Fruit fly (Drosophila melanogaster): ENCODE results near the gene Gorab.

Gorab gene

dm6 chr3L:17428779-17429178 is at the start of gene Gorab:
Gene Gorab, minus strand, starts transcription at chr3L:17428836.
- peak; percentile 74 for TF ChIP-seq CG17801 (GFP tag; optimal IDR thresholded peaks at IDR 0.05; ENCODE audit: partially characterized antibody)

DNA sequence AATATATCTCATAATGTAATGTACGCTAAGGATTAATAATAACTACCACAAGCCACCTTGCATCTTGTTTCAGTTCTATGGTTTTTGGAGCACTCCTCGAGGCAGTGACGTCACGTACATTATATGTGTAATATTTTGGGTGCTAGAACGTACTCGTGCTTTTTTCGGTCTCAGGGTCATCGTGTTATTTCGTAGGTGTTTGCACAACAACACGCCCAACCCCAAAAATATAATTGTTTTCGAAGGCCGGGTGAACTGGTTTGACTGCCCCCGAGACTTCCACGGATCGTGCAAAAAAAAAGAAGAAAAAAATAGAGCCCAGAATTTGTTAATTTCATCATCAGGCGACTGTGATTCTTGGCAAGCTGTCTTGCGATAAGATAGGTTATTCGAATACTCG is 47.9 kb upstream of the Gorab start:
- TF ChIP-seq CG17801 (GFP tag; optimal IDR thresholded peaks at IDR 0.05; ENCODE audit: partially characterized antibody) = no peak

dm6 chr3L:17475979-17476393 is 47.4 kb upstream of the Gorab start, which contains the start of gene CG34250:
Gene CG34250, plus strand, starts transcription at chr3L:17476222.
- TF ChIP-seq CG17801 (GFP tag; optimal IDR thresholded peaks at IDR 0.05; ENCODE audit: partially characterized antibody) = peak; percentile 56

DNA sequence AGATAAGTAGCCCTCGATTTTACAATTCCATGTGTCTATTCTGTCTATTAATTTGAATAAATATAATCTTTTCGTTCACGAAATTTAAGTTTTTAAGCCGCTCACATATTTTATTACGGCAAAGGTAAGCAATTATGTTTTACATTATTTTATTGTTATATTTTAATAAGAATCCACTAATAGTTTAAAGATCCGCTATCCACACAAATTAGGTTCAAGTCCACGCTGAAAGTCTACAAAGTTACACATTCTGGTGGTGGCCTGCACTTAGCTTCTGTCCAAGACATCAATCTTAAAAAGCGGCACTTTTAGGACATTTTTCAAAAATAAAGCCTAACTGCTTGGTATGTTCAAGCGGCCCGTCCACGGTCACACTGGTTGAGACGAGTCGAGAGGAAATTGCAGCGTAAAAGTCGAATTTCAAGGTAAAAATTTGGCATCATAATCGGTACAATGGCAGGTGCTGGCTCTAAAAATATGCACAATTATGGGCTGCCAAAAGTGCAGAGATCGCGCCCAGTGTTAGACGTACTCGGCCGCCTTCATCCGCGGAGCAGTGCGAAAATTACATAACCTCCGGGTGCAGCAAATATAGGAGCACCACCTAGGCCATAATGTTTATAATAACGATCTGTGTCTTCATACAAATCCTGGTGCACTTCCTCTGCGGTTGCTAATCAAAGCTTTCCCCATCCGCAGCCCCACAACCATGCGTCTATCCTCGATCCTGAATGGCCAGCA is 46.2 kb upstream of the Gorab start, which contains the start of the genes UQCR-Q and CG46525:
UQCR-Q (plus strand) TSS at position 51 of the 741 bp plus-strand sequence.
CG46525 (plus strand) TSS at position 510 of the 741 bp plus-strand sequence.
- peak; percentile 3 for TF ChIP-seq CG17801 (GFP tag; optimal IDR thresholded peaks at IDR 0.05; ENCODE audit: partially characterized antibody)

dm6 chr3L:17473889-17474288 is 45.3 kb upstream of the Gorab start:
- no peak for TF ChIP-seq CG17801 (GFP tag; optimal IDR thresholded peaks at IDR 0.05; ENCODE audit: partially characterized antibody)

dm6 chr3L:17470110-17470509 is 41.5 kb upstream of the Gorab start, which contains the start of gene SecCl:
Gene SecCl, plus strand, starts transcription at chr3L:17470127.
- no peak for TF ChIP-seq CG17801 (GFP tag; optimal IDR thresholded peaks at IDR 0.05; ENCODE audit: partially characterized antibody)

DNA sequence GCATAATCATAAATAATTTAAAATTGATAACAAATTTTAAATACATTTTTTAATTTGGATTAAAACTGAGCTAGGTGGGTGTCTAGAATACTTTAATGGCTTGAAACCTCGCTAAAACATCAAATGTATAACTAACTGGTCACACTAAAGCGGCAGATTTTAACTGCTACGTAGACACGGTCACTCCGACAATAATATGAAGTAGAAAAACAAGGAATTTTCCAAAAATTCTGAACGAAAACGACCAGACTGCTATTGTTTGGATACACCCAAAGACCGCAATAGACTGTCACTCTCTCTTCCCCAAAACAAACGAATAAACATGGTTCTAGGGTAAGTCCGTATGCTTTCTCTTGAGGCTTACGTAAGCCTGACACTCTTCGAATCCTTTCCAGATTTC is 37.2 kb upstream of the Gorab start, which contains the start of gene QIL1:
QIL1 (plus strand) TSS at position 142 of the 400 bp plus-strand sequence.
- no peak for TF ChIP-seq CG17801 (GFP tag; optimal IDR thresholded peaks at IDR 0.05; ENCODE audit: partially characterized antibody)

DNA sequence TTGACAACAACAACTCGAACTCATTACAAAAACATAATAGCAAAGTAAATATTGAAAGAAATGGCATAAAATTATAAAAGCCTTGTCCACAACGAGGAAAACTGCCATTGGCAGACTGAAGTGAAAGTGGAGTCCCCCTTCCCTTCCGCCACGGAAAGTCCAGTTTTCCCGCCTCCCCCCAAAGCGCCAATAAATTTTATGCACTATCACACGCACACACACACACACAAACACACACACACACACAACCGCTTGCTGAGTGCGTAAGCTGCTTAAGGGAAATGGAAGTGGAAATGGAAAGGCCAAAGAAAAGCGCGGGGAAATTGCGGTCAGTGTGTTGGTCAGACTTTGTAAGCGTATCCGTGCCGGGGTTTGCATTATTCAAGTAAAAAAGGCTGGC is 33.8 kb upstream of the Gorab start:
- TF ChIP-seq CG17801 (GFP tag; optimal IDR thresholded peaks at IDR 0.05; ENCODE audit: partially characterized antibody) = no peak

- no peak for TF ChIP-seq CG17801 (GFP tag; optimal IDR thresholded peaks at IDR 0.05; ENCODE audit: partially characterized antibody)
Observed at dm6 chr3L:17461369-17462012, 32.9 kb upstream of the Gorab start.

dm6 chr3L:17458856-17459518 is 30.4 kb upstream of the Gorab start:
- no peak for TF ChIP-seq CG17801 (GFP tag; optimal IDR thresholded peaks at IDR 0.05; ENCODE audit: partially characterized antibody)

DNA sequence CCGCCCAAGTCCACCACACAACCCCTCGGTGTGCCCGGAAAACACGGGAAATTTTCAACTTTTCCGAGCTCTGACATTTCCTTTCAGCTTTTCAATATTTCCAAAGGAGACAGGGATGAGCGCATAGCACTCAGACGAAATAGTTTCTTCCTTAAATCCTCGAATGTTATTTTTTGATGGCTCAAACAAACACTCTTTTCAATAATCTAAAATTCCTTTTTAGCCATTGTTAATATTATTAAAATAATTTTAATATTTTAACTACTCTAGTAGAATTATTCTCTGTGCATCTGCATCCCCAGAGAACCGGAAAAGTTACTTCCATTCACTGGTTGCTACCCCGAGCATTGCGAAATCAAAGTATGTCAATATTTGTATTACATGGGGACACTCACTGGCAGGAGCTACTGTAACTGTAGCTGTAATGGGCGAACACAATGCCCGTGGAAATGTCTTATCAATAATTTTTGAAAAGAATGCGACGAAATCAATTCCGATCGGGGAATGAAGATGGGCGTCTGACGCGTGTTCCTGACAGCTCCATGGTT is 29.1 kb upstream of the Gorab start:
- no peak for TF ChIP-seq CG17801 (GFP tag; optimal IDR thresholded peaks at IDR 0.05; ENCODE audit: partially characterized antibody)

dm6 chr3L:17447881-17448280 is 19.2 kb upstream of the Gorab start:
- no peak for TF ChIP-seq CG17801 (GFP tag; optimal IDR thresholded peaks at IDR 0.05; ENCODE audit: partially characterized antibody)

- TF ChIP-seq CG17801 (GFP tag; optimal IDR thresholded peaks at IDR 0.05; ENCODE audit: partially characterized antibody) = no peak
Observed at dm6 chr3L:17445629-17446431, 17.2 kb upstream of the Gorab start.

DNA sequence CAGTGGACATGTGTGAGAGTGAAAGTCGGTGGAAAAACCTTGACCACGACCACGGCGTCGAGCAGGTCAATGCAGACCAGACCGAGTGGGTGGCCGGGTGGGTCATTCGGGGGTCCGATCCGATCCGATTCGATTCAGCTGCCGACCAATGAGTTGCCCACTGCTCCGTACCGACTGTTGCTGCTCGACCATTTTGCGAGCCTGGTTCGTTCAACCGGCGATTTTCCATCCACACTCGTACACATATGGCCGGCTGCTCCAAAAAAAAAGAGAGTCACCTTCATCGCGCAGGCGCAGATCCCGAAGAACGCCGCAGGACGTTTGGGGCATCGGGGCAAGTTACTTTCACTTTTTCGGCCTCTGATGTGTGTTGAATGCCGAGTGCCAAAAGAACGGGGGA is 15.9 kb upstream of the Gorab start:
- TF ChIP-seq CG17801 (GFP tag; optimal IDR thresholded peaks at IDR 0.05; ENCODE audit: partially characterized antibody) = no peak
